Fruit fly (Drosophila melanogaster): Measurements from ENCODE around the gene Trm7-32.
A peak's percentile ranks its signal among the peaks of the same experiment; 100 is the strongest.

The Trm7-32 gene

DNA sequence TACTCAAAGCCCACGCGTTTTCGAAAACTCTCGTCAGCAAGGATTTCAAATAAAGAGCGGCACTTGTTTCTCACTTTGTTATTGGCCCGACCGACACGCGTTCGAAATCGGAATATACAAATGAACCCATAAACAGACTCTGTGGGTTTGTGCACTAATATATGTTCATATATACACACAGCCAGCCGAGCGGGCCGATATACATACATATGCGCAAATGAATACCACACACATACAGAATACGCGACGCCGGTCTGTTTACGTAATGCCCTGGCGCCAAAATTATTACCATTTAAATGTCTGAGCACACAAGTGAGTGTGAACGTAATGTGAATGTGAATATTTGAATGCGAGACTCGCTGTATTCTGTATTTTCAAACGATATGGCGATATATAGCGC lies 27.2 kb downstream of the Trm7-32 start:
- no peak for TF ChIP-seq CG34367 (tag; optimal IDR thresholded peaks at IDR 0.05)
- no peak for TF ChIP-seq CG8301 (tag; optimal IDR thresholded peaks at IDR 0.05)
- TF ChIP-seq fd96Ca (GFP tag; IDR thresholded peaks at IDR 0.05): no peak
- TF ChIP-seq rn (GFP tag; IDR thresholded peaks at IDR 0.05): no peak
- TF ChIP-seq EcR (GFP tag; optimal IDR thresholded peaks at IDR 0.05): no peak
- no peak for TF ChIP-seq CG4496 (GFP tag; IDR thresholded peaks at IDR 0.05)
- TF ChIP-seq CG9948 (tag; optimal IDR thresholded peaks at IDR 0.05): no peak
- no peak for TF ChIP-seq CG32121 (GFP tag; IDR thresholded peaks at IDR 0.05)
- TF ChIP-seq CG13204 (GFP tag; optimal IDR thresholded peaks at IDR 0.05): no peak
- no peak for TF ChIP-seq D1 (tag; optimal IDR thresholded peaks at IDR 0.05)
- no peak for TF ChIP-seq CG8159 (tag; optimal IDR thresholded peaks at IDR 0.05)
- TF ChIP-seq Pif1B (GFP tag; optimal IDR thresholded peaks at IDR 0.05): no peak
- no peak for TF ChIP-seq CG15710 (tag; optimal IDR thresholded peaks at IDR 0.05)

DNA sequence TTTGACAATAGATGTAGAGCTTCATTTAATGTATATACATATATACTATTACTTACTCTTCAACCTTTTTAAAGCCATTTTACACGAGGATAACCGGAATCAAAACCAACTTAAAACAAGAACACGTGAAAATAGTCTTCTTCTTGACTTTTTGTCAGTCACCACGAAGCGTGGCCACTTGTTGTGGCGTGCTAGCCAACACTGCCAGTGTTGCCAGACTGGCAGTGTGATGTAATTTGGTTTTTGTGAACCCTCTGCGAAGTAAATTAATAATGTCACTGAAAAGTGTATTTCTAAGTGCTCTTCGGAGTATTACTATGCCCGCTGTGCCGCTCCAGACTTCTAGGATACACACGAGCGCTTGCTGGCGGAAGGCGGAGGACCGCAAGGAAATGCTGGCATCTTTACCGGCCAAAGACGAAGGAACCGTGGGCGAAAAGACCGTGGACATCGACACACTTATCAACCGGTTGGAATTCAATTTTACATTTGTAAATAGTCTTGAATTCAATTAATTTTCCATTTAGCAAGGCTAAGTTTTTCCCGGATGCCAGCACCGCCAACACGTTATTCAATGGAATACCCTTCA lies 32.1 kb downstream of the Trm7-32 start, which contains the start of the genes Ns1 and mRpS11:
TSS of gene Ns1 (minus strand) at position 150 of the 589 bp plus-strand sequence.
TSS of gene mRpS11 (plus strand) at position 207 of the 589 bp plus-strand sequence.
- TF ChIP-seq CG34367 (tag; optimal IDR thresholded peaks at IDR 0.05): no peak
- no peak for TF ChIP-seq D1 (tag; optimal IDR thresholded peaks at IDR 0.05)
- no peak for TF ChIP-seq CG8159 (tag; optimal IDR thresholded peaks at IDR 0.05)
- TF ChIP-seq EcR (GFP tag; optimal IDR thresholded peaks at IDR 0.05): no peak
- TF ChIP-seq CG12605 (GFP tag; IDR thresholded peaks at IDR 0.05): peak; percentile 71; the same call in 1 of the 2 replicates
- no peak for TF ChIP-seq CG10348 (GFP tag; IDR thresholded peaks at IDR 0.05)
- TF ChIP-seq gl (tag; optimal IDR thresholded peaks at IDR 0.05): no peak
- TF ChIP-seq CG14655 (GFP tag; optimal IDR thresholded peaks at IDR 0.05): no peak
- TF ChIP-seq CG8301 (tag; optimal IDR thresholded peaks at IDR 0.05): no peak
- no peak for TF ChIP-seq Pif1A (GFP tag; optimal IDR thresholded peaks at IDR 0.05)
- no peak for TF ChIP-seq Ets98B (GFP tag; IDR thresholded peaks at IDR 0.05)
- peak; percentile 19 for TF ChIP-seq Snoo (tag; optimal IDR thresholded peaks at IDR 0.05)
- TF ChIP-seq CG15710 (tag; optimal IDR thresholded peaks at IDR 0.05): no peak

DNA sequence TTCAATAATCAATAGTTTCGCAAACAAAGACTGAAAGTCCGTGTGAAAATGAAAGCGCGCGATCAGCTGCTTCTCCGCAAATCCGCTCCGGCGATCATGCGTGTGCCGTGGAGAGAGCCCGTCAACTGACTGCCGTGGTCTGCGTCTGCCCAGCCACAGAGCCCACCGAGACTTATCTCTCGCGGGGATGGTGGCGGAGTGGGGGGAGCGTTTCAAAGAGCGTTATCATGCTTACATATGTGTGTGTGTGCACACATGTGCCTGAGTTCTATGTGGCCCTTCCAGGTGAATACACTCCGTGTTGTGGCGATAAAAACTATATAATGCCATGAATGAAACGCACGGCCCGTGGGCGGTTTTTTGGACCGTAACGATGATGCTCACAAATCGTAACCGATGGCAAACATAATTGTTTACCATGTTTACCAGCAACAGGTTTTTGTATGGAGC lies 37.5 kb downstream of the Trm7-32 start:
- TF ChIP-seq Pif1B (GFP tag; optimal IDR thresholded peaks at IDR 0.05) (no peak), EcR (GFP tag; optimal IDR thresholded peaks at IDR 0.05) (peak; percentile 88), CG4496 (GFP tag; IDR thresholded peaks at IDR 0.05) (peak; percentile 51; the same call in 1 of the 3 replicates), fd96Ca (GFP tag; IDR thresholded peaks at IDR 0.05) (peak; percentile 33; the same call in 1 of the 3 replicates), CG13204 (GFP tag; optimal IDR thresholded peaks at IDR 0.05) (no peak), CG32121 (GFP tag; IDR thresholded peaks at IDR 0.05) (0 out of 2 replicates have a peak, but pooled peaks have one; percentile 15), Snoo (tag; optimal IDR thresholded peaks at IDR 0.05) (no peak), CG8301 (tag; optimal IDR thresholded peaks at IDR 0.05) (no peak), D1 (tag; optimal IDR thresholded peaks at IDR 0.05) (no peak), rn (GFP tag; IDR thresholded peaks at IDR 0.05) (no peak), CG17806 (tag; optimal IDR thresholded peaks at IDR 0.05) (no peak), CG12605 (GFP tag; IDR thresholded peaks at IDR 0.05) (peak; percentile 52), Pif1A (GFP tag; optimal IDR thresholded peaks at IDR 0.05) (no peak), gl (tag; optimal IDR thresholded peaks at IDR 0.05) (no peak), CG9948 (tag; optimal IDR thresholded peaks at IDR 0.05) (no peak), CG15710 (tag; optimal IDR thresholded peaks at IDR 0.05) (no peak), Ets98B (GFP tag; IDR thresholded peaks at IDR 0.05) (peak; percentile 23; the same call in 1 of the 2 replicates), CG34367 (tag; optimal IDR thresholded peaks at IDR 0.05) (no peak), CG10348 (GFP tag; IDR thresholded peaks at IDR 0.05) (no peak), CG8159 (tag; optimal IDR thresholded peaks at IDR 0.05) (no peak), CG14655 (GFP tag; optimal IDR thresholded peaks at IDR 0.05) (no peak)

DNA sequence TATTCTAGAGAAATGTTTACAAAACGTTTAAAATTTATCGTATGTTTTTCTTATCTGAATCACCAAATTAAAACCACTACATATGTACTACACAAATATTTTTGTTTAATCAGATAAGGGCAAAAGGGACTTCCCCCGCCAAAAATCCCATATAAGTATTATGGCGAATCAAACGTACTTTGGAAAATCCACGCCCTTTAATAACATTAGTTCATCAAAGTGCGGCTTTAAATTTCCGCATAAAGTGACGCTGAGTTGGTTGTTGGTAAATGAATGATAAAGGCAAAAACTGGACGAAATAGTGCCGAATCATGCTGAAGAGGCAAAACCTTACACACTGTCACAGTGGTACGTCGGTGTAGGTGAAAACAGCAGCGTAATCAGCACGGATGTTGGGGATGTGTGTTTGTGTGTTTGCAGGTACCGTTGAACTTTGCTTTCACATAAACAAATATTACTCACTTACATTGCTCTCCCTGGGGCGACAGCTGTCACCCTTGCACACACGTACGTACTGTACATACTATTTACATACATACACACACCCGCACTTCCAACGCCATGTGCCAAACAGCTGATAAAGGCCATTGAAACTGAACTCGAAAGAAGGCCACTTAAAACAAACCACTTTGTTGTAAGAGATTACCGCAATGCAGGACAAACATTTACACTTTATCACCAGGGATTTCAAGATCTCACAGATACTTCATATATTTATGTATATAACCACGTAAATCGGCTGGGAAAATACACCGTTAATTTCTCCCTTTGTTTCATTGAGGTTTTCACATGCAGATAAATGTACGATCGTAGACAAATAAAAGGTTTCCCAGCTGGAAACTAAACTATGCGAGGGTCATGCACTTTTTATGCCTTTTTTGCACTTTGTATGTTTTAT lies 38.7 kb downstream of the Trm7-32 start:
- TF ChIP-seq fd96Ca (GFP tag; IDR thresholded peaks at IDR 0.05): no peak
- TF ChIP-seq Pif1B (GFP tag; optimal IDR thresholded peaks at IDR 0.05): peak; percentile 21
- TF ChIP-seq D1 (tag; optimal IDR thresholded peaks at IDR 0.05): peak; percentile 57
- TF ChIP-seq EcR (GFP tag; optimal IDR thresholded peaks at IDR 0.05): peak; percentile 96
- TF ChIP-seq CG13204 (GFP tag; optimal IDR thresholded peaks at IDR 0.05): peak; percentile 8
- peak; percentile 65 for TF ChIP-seq gl (tag; optimal IDR thresholded peaks at IDR 0.05)
- TF ChIP-seq CG9948 (tag; optimal IDR thresholded peaks at IDR 0.05): no peak
- no peak for TF ChIP-seq CG10348 (GFP tag; IDR thresholded peaks at IDR 0.05)
- TF ChIP-seq CG32121 (GFP tag; IDR thresholded peaks at IDR 0.05): no peak
- peak; percentile 8 for TF ChIP-seq Pif1A (GFP tag; optimal IDR thresholded peaks at IDR 0.05)
- peak; percentile 44; the same call in 1 of the 3 replicates for TF ChIP-seq CG4496 (GFP tag; IDR thresholded peaks at IDR 0.05)
- no peak for TF ChIP-seq CG34367 (tag; optimal IDR thresholded peaks at IDR 0.05)
- peak; percentile 36; the same call in 1 of the 2 replicates for TF ChIP-seq CG12605 (GFP tag; IDR thresholded peaks at IDR 0.05)
- no peak for TF ChIP-seq rn (GFP tag; IDR thresholded peaks at IDR 0.05)
- no peak for TF ChIP-seq CG17806 (tag; optimal IDR thresholded peaks at IDR 0.05)
- no peak for TF ChIP-seq CG15710 (tag; optimal IDR thresholded peaks at IDR 0.05)
- no peak for TF ChIP-seq CG8159 (tag; optimal IDR thresholded peaks at IDR 0.05)
- TF ChIP-seq Snoo (tag; optimal IDR thresholded peaks at IDR 0.05): no peak
- no peak for TF ChIP-seq CG8301 (tag; optimal IDR thresholded peaks at IDR 0.05)
- no peak for TF ChIP-seq CG14655 (GFP tag; optimal IDR thresholded peaks at IDR 0.05)
- TF ChIP-seq Ets98B (GFP tag; IDR thresholded peaks at IDR 0.05): peak; percentile 12; the same call in 1 of the 2 replicates

dm6 chr3R:17079859-17080255 lies 39.4 kb downstream of the Trm7-32 start, which contains the start of the genes Keap1 and kuk:
Gene Keap1, minus strand, starts transcription at chr3R:17079945.
Gene kuk, plus strand, starts transcription at chr3R:17080244.
- TF ChIP-seq CG12605 (GFP tag; IDR thresholded peaks at IDR 0.05): no peak
- TF ChIP-seq CG34367 (tag; optimal IDR thresholded peaks at IDR 0.05): no peak
- no peak for TF ChIP-seq gl (tag; optimal IDR thresholded peaks at IDR 0.05)
- TF ChIP-seq rn (GFP tag; IDR thresholded peaks at IDR 0.05): 0 out of 2 replicates have a peak, but pooled peaks have one; percentile 16
- TF ChIP-seq Ets98B (GFP tag; IDR thresholded peaks at IDR 0.05): peak; percentile 22; the same call in 1 of the 2 replicates
- TF ChIP-seq CG8301 (tag; optimal IDR thresholded peaks at IDR 0.05): no peak
- no peak for TF ChIP-seq Pif1A (GFP tag; optimal IDR thresholded peaks at IDR 0.05)
- TF ChIP-seq CG8159 (tag; optimal IDR thresholded peaks at IDR 0.05): peak; percentile 17
- no peak for TF ChIP-seq CG13204 (GFP tag; optimal IDR thresholded peaks at IDR 0.05)
- TF ChIP-seq CG32121 (GFP tag; IDR thresholded peaks at IDR 0.05): no peak
- TF ChIP-seq Pif1B (GFP tag; optimal IDR thresholded peaks at IDR 0.05): no peak
- TF ChIP-seq fd96Ca (GFP tag; IDR thresholded peaks at IDR 0.05): no peak
- TF ChIP-seq CG14655 (GFP tag; optimal IDR thresholded peaks at IDR 0.05): peak; percentile 13
- TF ChIP-seq Snoo (tag; optimal IDR thresholded peaks at IDR 0.05): peak; percentile 3
- no peak for TF ChIP-seq CG10348 (GFP tag; IDR thresholded peaks at IDR 0.05)
- no peak for TF ChIP-seq EcR (GFP tag; optimal IDR thresholded peaks at IDR 0.05)
- peak; percentile 48 for TF ChIP-seq CG15710 (tag; optimal IDR thresholded peaks at IDR 0.05)
- TF ChIP-seq CG9948 (tag; optimal IDR thresholded peaks at IDR 0.05): peak; percentile 7
- peak; percentile 69; the same call in 2 of the 3 replicates for TF ChIP-seq CG4496 (GFP tag; IDR thresholded peaks at IDR 0.05)
- TF ChIP-seq D1 (tag; optimal IDR thresholded peaks at IDR 0.05): no peak
- no peak for TF ChIP-seq CG17806 (tag; optimal IDR thresholded peaks at IDR 0.05)
